Worm (Caenorhabditis elegans): ENCODE results near the gene map-1.

- TF ChIP-seq snpc-4 (tag; optimal IDR thresholded peaks at IDR 0.05): no peak
- TF ChIP-seq lin-15B (tag; optimal IDR thresholded peaks at IDR 0.05): no peak
- TF ChIP-seq tbx-2 (tag; optimal IDR thresholded peaks at IDR 0.05): no peak
- TF ChIP-seq nhr-237 (tag; optimal IDR thresholded peaks at IDR 0.05): no peak
Measured at ce11 chrIV:3701892-3702291, 15.2 kb upstream of the map-1 start, which contains the start of gene Y37E11AL.12.
